Worm (Caenorhabditis elegans) whole organism, L4/young adult: ENCODE results near the gene Y43C5A.3.

Experiments used
- W03F9.2 ChIP-seq: fragments of 150-350 bp; optimal IDR thresholded peaks from 2 replicates; lab custom pipeline; 2014; ENCODE audit warnings: missing biosample characterization, missing genetic modification characterization
- dao-5 ChIP-seq: sonication (generic microtip); optimal IDR thresholded peaks from 2 replicates; lab custom pipeline; 2016; ENCODE audit warnings: missing genotype, missing genetic modification characterization, moderate library complexity, missing compliant biosample characterization
- him-1 ChIP-seq: sonication (generic microtip); optimal IDR thresholded peaks from 2 replicates; lab custom pipeline; 2016; ENCODE audit warnings: missing genotype, missing genetic modification reagents, missing genetic modification characterization, missing compliant biosample characterization

Gene Y43C5A.3

DNA sequence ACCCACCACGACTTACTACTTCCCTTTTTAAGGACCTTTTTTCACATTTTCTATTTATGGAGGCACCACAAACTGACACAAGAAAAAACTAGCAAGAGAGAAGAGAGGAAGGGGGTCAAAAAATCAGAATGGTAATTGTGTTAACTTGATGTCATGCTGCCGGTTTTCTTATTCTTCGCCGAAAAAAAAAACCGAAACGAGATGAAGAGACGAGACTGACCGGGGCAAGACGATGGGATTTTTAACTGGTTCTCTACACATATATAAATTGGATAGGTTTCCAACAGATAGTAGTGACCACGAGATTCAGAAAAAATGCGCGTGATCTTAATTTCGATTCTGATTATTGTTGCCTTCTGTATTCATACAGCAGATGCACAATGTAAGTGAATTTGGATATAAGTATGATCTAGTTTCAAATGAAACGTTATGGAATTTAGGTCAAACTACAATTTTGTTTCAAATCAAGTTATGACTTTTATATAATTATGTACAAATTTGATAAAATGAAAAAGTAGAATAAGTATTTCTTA, at the start of gene Y43C5A.3:
Gene Y43C5A.3 (plus strand): TSS at position 256 of the 533 bp plus-strand sequence.
- TF ChIP-seq him-1 (tag; lab: Kevin White, UChicago), result no peak
- TF ChIP-seq W03F9.2 (tag; lab: Kevin White, UChicago), result no peak
- no peak for TF ChIP-seq dao-5 (tag; lab: Kevin White, UChicago)

DNA sequence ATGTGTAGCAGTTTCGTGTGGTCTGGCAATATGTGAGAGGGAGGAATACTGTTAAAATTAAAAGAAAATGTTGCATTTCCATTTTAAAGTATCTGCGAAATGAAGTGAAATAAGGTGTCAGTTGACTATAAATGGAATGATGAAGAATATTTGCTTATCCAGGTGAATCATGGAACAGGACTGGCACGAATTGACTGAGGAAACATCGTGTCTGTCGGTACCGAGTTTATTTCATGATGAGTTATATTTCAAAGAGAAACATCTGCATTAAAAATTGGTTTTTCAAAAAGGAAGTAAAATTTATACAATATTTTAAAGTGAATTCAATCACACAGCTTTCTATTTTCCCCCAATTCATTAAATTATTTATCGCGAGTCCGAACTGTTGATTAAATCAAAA, 46.3 kb upstream of the Y43C5A.3 start, which contains the start of gene F01G10.6:
Gene F01G10.6 (minus strand): TSS at position 101 of the 400 bp plus-strand sequence.
- TF ChIP-seq dao-5 (tag; lab: Kevin White, UChicago) (no peak), him-1 (tag; lab: Kevin White, UChicago) (no peak), W03F9.2 (tag; lab: Kevin White, UChicago) (no peak)

DNA sequence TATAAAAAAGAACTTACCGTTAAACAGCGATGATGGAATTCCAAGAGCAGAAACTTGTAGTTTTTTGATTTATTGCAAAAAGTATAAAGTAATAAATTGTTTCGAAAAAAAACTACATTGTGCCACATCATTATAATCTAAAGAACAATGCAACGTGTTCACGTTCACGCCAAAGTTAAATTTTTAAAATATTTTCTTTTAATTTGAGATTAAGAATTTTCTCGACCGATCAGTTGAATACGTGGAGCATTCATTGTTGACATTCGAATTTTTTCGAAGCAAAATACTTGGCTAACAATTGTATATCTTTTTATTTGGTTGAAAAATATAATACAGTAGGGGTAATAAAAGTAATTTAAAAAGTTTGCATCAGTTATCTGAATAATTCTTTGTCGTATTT, 42.9 kb upstream of the Y43C5A.3 start, which contains the start of gene F01G10.5:
Gene F01G10.5 (minus strand): TSS at position 101 of the 400 bp plus-strand sequence.
- TF ChIP-seq dao-5 (tag; lab: Kevin White, UChicago) (no peak), him-1 (tag; lab: Kevin White, UChicago) (no peak), W03F9.2 (tag; lab: Kevin White, UChicago) (no peak)

DNA sequence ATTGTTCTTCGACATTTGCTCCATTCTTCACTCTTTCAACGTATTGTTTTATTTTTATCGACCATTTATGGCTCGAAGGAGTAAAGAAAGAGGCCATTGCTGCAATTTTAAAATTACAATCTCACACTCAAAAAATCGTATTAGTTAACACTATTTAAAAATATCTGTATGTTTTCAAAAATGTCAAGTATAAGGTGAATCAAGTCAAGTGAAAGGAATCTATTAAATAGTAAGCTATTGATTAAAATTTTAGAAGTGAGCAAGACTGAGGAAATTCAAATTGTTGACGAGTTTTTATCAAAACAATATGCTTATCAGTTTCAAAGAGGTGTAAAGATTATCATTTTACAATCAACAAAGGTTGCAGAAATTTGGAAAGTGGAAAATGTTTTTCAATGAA, 41.4 kb upstream of the Y43C5A.3 start, which contains the start of gene F01G10.4:
Gene F01G10.4 (minus strand): TSS at position 101 of the 400 bp plus-strand sequence.
- no peak for TF ChIP-seq dao-5 (tag; lab: Kevin White, UChicago)
- no peak for TF ChIP-seq W03F9.2 (tag; lab: Kevin White, UChicago)
- TF ChIP-seq him-1 (tag; lab: Kevin White, UChicago), result no peak

DNA sequence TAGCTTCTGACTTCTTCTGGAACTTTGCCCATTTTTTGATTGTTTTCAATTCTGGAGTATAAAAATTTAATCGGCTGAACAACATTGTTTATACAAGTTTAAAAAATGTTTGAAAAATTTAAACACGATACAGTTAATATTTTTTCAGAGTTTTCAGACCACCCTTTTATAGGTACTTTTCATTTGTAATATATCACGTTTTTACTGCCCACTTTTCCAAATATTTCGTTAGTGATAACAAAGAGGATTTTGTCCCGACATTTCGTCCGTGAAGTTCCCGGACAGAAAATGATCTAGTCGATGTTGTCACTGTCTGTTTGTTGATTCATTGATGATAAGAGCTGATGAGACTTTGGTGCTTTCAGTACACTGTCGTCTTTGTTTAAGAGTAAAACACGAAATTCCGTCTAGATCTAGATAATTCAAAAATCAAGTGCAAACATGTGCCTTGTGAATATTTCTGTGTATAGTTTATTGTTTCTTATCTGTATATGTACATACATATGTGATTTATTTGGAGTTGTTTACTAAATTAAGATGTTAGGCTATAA, 38.5 kb upstream of the Y43C5A.3 start, which contains the start of gene ech-9:
Gene ech-9 (minus strand): TSS at position 51 of the 551 bp plus-strand sequence.
- no peak for TF ChIP-seq dao-5 (tag; lab: Kevin White, UChicago)
- no peak for TF ChIP-seq him-1 (tag; lab: Kevin White, UChicago)
- no peak for TF ChIP-seq W03F9.2 (tag; lab: Kevin White, UChicago)

DNA sequence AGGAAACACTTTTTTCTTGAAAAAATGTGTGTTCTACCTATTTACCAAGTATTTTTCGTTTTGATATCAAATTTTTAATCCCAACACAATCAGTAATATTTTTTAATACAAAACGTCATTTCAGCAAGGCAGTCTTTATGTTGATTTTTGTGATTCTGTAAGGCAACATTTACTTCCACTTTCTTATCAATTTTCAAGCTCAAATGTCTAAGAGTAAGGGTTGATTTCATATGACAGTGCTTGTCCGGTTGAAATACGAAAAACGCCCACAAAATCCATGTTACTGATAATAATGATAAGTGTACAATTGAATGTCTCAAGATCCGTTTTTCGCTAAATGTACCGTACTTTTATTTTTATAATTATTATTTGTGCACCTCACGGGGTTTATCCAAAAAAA, 37.7 kb upstream of the Y43C5A.3 start:
- TF ChIP-seq dao-5 (tag; lab: Kevin White, UChicago) (no peak), W03F9.2 (tag; lab: Kevin White, UChicago) (no peak), him-1 (tag; lab: Kevin White, UChicago) (no peak)

DNA sequence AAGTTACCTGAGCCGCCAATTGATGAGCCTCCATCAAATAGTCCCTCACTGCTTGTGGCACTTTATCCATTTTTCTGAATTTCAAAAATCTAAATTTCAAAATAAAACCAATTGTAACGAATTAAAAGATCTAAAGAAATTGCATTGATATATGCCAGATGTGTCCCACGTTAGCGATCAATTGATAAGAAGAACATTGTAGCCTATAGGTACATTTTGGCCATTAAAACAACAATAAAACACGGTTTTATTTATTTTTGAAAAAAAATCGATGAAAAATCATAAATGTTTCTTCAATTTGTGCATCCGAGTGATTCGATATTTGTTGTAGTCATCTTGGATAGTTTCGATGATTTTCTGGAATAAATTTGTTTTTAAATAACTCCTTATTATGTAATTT, 34.8 kb upstream of the Y43C5A.3 start, which contains the start of gene ech-8:
Gene ech-8 (minus strand): TSS at position 132 of the 400 bp plus-strand sequence.
- TF ChIP-seq him-1 (tag; lab: Kevin White, UChicago) (no peak), W03F9.2 (tag; lab: Kevin White, UChicago) (no peak), dao-5 (tag; lab: Kevin White, UChicago) (no peak)

DNA sequence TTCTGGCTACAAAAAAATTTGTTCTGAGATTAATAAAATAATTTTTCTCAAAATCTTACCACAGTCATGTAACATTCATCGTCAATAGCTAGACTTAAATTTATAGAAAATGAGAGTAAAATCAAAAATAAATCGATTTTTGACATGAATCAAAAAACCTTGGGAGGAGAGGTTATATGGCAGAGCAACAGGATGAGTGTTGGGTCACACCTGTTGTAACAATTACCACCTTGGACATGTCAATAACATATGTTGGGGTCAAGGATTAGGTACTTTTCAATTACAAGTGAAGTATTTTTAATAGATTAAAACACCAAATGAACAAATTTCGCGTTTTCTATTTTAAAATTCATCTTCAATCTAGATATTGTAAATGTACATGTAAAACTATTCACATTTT, 32.2 kb upstream of the Y43C5A.3 start, which contains the start of gene lipl-7:
Gene lipl-7 (minus strand): TSS at position 165 of the 400 bp plus-strand sequence.
- TF ChIP-seq W03F9.2 (tag; lab: Kevin White, UChicago), result no peak
- no peak for TF ChIP-seq dao-5 (tag; lab: Kevin White, UChicago)
- TF ChIP-seq him-1 (tag; lab: Kevin White, UChicago), result no peak

DNA sequence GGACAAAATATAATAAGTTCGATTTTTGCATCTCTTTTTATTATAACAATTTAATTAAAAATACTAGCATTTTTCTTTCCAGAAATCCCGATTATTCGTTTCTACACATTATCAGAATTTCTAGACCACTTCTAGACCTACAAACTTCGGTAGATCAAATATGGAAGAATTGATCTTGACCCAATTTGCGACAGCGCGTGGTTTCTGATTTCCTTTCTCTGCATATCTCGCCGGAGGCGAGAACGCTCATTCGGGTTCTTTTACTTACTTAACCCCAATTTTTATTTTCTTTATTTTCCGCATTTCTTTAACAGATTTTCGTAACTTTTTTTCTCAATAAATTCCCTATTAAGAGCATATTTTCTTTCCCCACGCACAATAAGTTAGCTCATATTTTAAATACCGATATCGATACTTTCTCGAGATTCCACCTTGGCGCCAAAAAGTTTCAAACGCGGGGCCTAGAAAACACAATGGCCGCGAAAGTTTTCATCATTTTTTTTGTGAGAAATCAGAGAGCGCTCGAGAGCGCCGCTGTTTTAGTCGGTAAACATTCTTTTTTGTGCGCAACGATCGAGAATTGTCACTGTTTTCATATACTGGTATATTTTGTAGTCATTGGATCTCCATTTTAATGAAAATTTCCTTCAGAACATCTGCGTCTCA, 31.2 kb upstream of the Y43C5A.3 start:
- TF ChIP-seq him-1 (tag; lab: Kevin White, UChicago), result no peak

DNA sequence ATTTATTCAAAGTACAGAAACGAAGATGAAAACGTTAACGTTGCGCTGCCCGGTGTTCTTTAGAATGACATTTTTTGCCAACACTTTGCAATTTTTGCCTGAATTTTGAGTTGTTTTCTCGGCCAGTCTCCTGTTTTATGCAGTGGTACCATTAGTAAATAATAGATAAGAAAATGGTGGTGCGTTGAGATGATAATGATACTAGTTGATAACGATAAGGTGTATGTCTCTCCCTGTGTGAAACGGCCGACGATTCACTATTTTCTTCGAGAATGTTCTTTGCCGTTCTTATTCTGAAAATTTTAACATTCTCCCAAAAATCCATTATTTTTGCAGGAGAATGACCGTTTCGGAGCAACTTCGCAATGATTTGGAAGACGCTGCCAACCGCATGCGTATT, 30.6 kb upstream of the Y43C5A.3 start, which contains the start of gene tkt-1:
Gene tkt-1 (plus strand): TSS at position 337 of the 400 bp plus-strand sequence.
- TF ChIP-seq him-1 (tag; lab: Kevin White, UChicago) (no peak), dao-5 (tag; lab: Kevin White, UChicago) (no peak), W03F9.2 (tag; lab: Kevin White, UChicago) (no peak)

DNA sequence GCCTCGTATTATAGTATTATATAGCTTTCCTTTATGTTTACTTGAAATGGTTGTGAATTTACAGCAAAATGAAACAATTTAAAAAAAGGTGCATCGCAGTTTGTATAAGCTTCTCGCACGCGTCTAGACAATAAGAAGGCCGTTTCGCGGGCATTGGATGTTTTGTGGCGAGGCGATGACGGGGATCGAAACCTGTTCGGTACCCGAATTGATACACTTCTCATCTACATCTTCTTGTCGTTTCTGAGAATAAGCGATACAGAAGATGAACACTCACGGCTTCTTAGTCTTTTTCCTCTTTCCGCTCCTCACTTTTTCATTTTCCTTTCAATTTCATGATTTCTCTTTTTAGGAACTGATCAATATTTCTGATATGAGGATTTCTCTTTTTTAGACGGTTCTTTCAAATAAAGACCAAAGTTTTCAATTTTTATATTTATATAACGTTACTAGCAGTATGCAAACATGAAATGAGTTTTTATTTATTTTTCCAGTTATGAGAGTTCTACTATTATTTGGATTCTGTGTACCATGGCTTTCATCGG, 28.1 kb upstream of the Y43C5A.3 start, which contains the start of gene F01G10.10:
Gene F01G10.10 (plus strand): TSS at position 495 of the 545 bp plus-strand sequence.
- TF ChIP-seq dao-5 (tag; lab: Kevin White, UChicago) (no peak), him-1 (tag; lab: Kevin White, UChicago) (no peak), W03F9.2 (tag; lab: Kevin White, UChicago) (no peak)

DNA sequence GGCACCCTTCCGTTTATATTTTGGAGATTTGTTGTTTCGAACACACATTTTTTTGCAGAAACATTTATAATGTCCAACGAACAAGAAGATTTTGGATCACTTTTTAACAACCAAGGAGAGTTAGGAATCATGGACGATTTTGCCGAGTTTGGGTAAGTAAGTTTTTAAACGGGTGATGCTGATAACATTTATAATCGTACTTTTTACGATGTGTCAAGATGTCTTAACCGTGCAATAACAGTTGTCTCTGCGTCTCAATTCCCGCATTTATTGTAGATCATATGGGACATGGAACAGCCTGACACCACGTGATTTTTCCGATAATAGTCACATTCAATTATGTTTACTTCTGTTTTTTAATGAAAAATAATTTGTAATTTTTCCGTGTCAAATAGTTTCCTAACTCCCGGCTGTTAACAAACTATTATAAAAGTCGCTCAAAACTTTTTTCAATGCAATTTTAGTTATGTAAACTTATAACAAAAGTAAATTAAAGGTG, 23.2 kb upstream of the Y43C5A.3 start, which contains the start of gene daf-14:
Gene daf-14 (plus strand): TSS at position 51 of the 499 bp plus-strand sequence.
- no peak for TF ChIP-seq W03F9.2 (tag; lab: Kevin White, UChicago)
- TF ChIP-seq dao-5 (tag; lab: Kevin White, UChicago), result no peak
- no peak for TF ChIP-seq him-1 (tag; lab: Kevin White, UChicago)
